Fruit fly (Drosophila melanogaster): ENCODE data around the gene mad2.

- no peak for TF ChIP-seq CG8478 (optimal IDR thresholded peaks at IDR 0.05)
- TF ChIP-seq Dll (optimal IDR thresholded peaks at IDR 0.05) = no peak
- no peak for TF ChIP-seq psq (optimal IDR thresholded peaks at IDR 0.05)
These were observed 19.0 kb upstream of the mad2 start for dm6 chr3L:5831890-5832289.
